Fruit fly (Drosophila melanogaster): Measurements from ENCODE around the gene pigs.

DNA sequence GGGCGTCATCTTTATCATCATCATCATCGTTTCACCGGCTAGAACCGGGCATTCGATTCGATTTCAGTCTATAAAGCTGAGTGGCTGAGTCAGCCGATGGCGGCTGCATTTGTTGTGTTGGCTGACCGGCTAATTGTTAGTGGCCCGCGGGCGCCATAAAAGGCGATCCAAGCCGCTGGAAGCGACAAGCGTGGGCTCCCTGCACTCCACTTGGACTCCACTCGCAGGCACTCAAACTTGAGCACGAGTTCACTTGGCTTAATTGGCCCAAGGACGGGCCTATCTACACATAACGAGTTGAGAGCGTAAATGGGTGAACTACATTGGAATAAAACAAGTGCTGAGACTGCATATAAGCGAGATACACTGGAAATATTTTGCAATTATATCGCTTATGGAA is 48.4 kb upstream of the pigs start:
- no peak for TF ChIP-seq Sin3A (optimal IDR thresholded peaks at IDR 0.05)
- TF ChIP-seq Myc (optimal IDR thresholded peaks at IDR 0.05) = no peak
- no peak for TF ChIP-seq h (optimal IDR thresholded peaks at IDR 0.05)
- no peak for TF ChIP-seq psq (optimal IDR thresholded peaks at IDR 0.05)
- TF ChIP-seq insv (optimal IDR thresholded peaks at IDR 0.05) = no peak
- TF ChIP-seq ttk (optimal IDR thresholded peaks at IDR 0.05) = no peak

All from Kc167 (cell line).